Fruit fly (Drosophila melanogaster): Measurements from ENCODE around the gene Sugb.
A peak's percentile ranks its signal among the peaks of the same experiment; 100 is the strongest.

Gene Sugb

DNA sequence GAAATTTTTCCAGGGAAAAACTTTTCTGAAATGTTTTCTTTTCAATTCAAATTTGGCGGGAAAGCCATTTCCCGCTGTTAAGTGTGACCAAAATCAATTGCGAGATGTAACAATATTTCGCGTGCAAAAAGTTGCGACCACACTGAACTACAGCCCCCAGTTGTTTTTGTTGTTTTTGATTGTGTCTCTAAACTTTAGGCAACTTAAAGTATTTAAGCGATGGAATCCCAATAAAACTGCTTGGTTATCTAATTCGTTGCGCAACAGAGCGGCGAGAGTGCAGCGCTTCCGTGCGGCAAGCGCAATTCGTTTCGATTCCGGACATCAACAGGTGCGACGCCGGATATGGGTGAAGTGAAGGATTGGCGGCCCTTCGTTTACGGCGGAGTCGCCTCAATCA is 37.0 kb downstream of the Sugb start, which contains the start of gene Bmcp (continued):
- TF ChIP-seq h (optimal IDR thresholded peaks at IDR 0.05), result no peak
- TF ChIP-seq CG3065 (GFP tag; optimal IDR thresholded peaks at IDR 0.05), result no peak
- peak; percentile 94 for TF ChIP-seq stwl (tag; optimal IDR thresholded peaks at IDR 0.05)
- no peak for TF ChIP-seq HmgD (GFP tag; optimal IDR thresholded peaks at IDR 0.05)
- TF ChIP-seq CG34224 (GFP tag; IDR thresholded peaks at IDR 0.05; ENCODE audit: partially characterized antibody), result no peak
- TF ChIP-seq pho (GFP tag; optimal IDR thresholded peaks at IDR 0.05), result peak; percentile 16
- TF ChIP-seq CG13287 (GFP tag; IDR thresholded peaks at IDR 0.05; ENCODE audit: partially characterized antibody), result peak; percentile 48; the same call in 1 of the 2 replicates
- TF ChIP-seq CG10267 (tag; optimal IDR thresholded peaks at IDR 0.05), result peak; percentile 50
- peak; percentile 39 for TF ChIP-seq lab (GFP tag; optimal IDR thresholded peaks at IDR 0.05)
- no peak for TF ChIP-seq ERR (GFP tag; optimal IDR thresholded peaks at IDR 0.05)
- TF ChIP-seq ci (GFP tag; IDR thresholded peaks at IDR 0.05), result peak; percentile 33; the same call in 1 of the 3 replicates
- TF ChIP-seq unpg (GFP tag; optimal IDR thresholded peaks at IDR 0.05), result peak; percentile 7
- TF ChIP-seq CG15514 (GFP tag; optimal IDR thresholded peaks at IDR 0.05), result peak; percentile 68
- TF ChIP-seq odd (GFP tag; optimal IDR thresholded peaks at IDR 0.05), result peak; percentile 8
- 0 out of 4 replicates have a peak, but pooled peaks have one; percentile 13 for TF ChIP-seq chinmo (GFP tag; IDR thresholded peaks at IDR 0.05; ENCODE audit: partially characterized antibody)
- TF ChIP-seq Sry-δ (GFP tag; optimal IDR thresholded peaks at IDR 0.05), result peak; percentile 21
- TF ChIP-seq CG16815 (GFP tag; optimal IDR thresholded peaks at IDR 0.05), result no peak
- peak; percentile 12 for TF ChIP-seq CG7839 (tag; optimal IDR thresholded peaks at IDR 0.05)
- peak; percentile 29 for TF ChIP-seq CG2116 (GFP tag; optimal IDR thresholded peaks at IDR 0.05)
- TF ChIP-seq CG18619 (GFP tag; optimal IDR thresholded peaks at IDR 0.05), result peak; percentile 1
- no peak for TF ChIP-seq tx (GFP tag; optimal IDR thresholded peaks at IDR 0.05)
- TF ChIP-seq sc (optimal IDR thresholded peaks at IDR 0.05), result no peak
- TF ChIP-seq sc (GFP tag; optimal IDR thresholded peaks at IDR 0.05), result no peak
- TF ChIP-seq peb (GFP tag; IDR thresholded peaks at IDR 0.05), result no peak
- TF ChIP-seq nom (GFP tag; optimal IDR thresholded peaks at IDR 0.05), result peak; percentile 2
- TF ChIP-seq CG17186 (GFP tag; optimal IDR thresholded peaks at IDR 0.05), result peak; percentile 27
- TF ChIP-seq E2f2 (GFP tag; IDR thresholded peaks at IDR 0.05), result peak; percentile 94
- peak; percentile 7 for TF ChIP-seq HmgZ (tag; optimal IDR thresholded peaks at IDR 0.05)
- peak; percentile 71 for TF ChIP-seq Med (GFP tag)
- peak; percentile 38 for TF ChIP-seq BtbVII (GFP tag; optimal IDR thresholded peaks at IDR 0.05)
- TF ChIP-seq Dp (GFP tag; optimal IDR thresholded peaks at IDR 0.05), result peak; percentile 90
- peak; percentile 46 for TF ChIP-seq nerfin-1 (tag; optimal IDR thresholded peaks at IDR 0.05)
- peak; percentile 26 for TF ChIP-seq CG33213 (GFP tag; optimal IDR thresholded peaks at IDR 0.05)
- no peak for TF ChIP-seq dm (GFP tag; optimal IDR thresholded peaks at IDR 0.05)
- TF ChIP-seq CG9797 (GFP tag; optimal IDR thresholded peaks at IDR 0.05), result peak; percentile 79
- no peak for TF ChIP-seq ssp (GFP tag; IDR thresholded peaks at IDR 0.05)
- TF ChIP-seq CG1792 (GFP tag; optimal IDR thresholded peaks at IDR 0.05), result no peak
- no peak for TF ChIP-seq Hmx (GFP tag; optimal IDR thresholded peaks at IDR 0.05)
- TF ChIP-seq CG4617 (GFP tag; optimal IDR thresholded peaks at IDR 0.05; ENCODE audit: borderline replicate concordance), result peak; percentile 42
- TF ChIP-seq MESR4 (GFP tag; optimal IDR thresholded peaks at IDR 0.05), result peak; percentile 49
- TF ChIP-seq CG4360 (GFP tag; IDR thresholded peaks at IDR 0.05), result peak; percentile 76
- TF ChIP-seq CG8290 (GFP tag; optimal IDR thresholded peaks at IDR 0.05), result no peak
- peak in 1 of 2 experiments; percentile 28 for TF ChIP-seq CG8290 (tag; optimal IDR thresholded peaks at IDR 0.05)
- peak; percentile 33; the same call in 1 of the 2 replicates for TF ChIP-seq CG31441 (GFP tag; IDR thresholded peaks at IDR 0.05)
- TF ChIP-seq HLH4C (GFP tag; IDR thresholded peaks at IDR 0.05; ENCODE audit: partially characterized antibody), result 0 out of 3 replicates have a peak, but pooled peaks have one; percentile 30
- TF ChIP-seq BEAF-32 (GFP tag; optimal IDR thresholded peaks at IDR 0.05), result peak; percentile 26
- peak; percentile 88 for TF ChIP-seq gfzf (GFP tag; optimal IDR thresholded peaks at IDR 0.05)
- peak; percentile 35 for TF ChIP-seq CoRest (tag; optimal IDR thresholded peaks at IDR 0.05)
- no peak for TF ChIP-seq CG12219 (GFP tag; optimal IDR thresholded peaks at IDR 0.05)
- TF ChIP-seq vvl (GFP tag; IDR thresholded peaks at IDR 0.05), result peak; percentile 26; the same call in 1 of the 2 replicates

Data from whole organism, embryonic.